Worm (Caenorhabditis elegans): ENCODE results near the gene ooc-3.
A peak's percentile ranks its signal among the peaks of the same experiment; 100 is the strongest.
"Not testable (repeated sequence)": the region's sequence is repeated elsewhere in the genome, so short reads cannot be mapped to it uniquely, and the experiment has no call there.

- TF ChIP-seq mep-1 (tag; optimal IDR thresholded peaks at IDR 0.05), result peak; percentile 63
- TF ChIP-seq snu-23 (GFP tag; optimal IDR thresholded peaks at IDR 0.05), result peak; percentile 89
- TF ChIP-seq ztf-4, lin-39 (tag; optimal IDR thresholded peaks at IDR 0.05): not testable (repeated sequence)
- TF ChIP-seq fos-1 (tag; optimal IDR thresholded peaks at IDR 0.05), result peak; percentile 31
- TF ChIP-seq nhr-11 (tag; optimal IDR thresholded peaks at IDR 0.05), result peak; percentile 11
- TF ChIP-seq nhr-19 (GFP tag; conservative IDR thresholded peaks at IDR 0.05), result peak; percentile 94
- TF ChIP-seq irx-1 (tag; optimal IDR thresholded peaks at IDR 0.05), result peak; percentile 44
Observed at ce11 chrII:11534429-11535099, 39.4 kb upstream of the ooc-3 start, which contains the start of gene Y62F5A.12.

All from whole organism, L1 larva.